Fruit fly (Drosophila melanogaster): ENCODE results near the gene CG9578.

Gene CG9578

dm6 chrX:20159679-20160140 is 10.3 kb upstream of the CG9578 start, which contains the start of gene Rab35 (continued):
- peak; percentile 17 for TF ChIP-seq zfh2 (GFP tag; optimal IDR thresholded peaks at IDR 0.05)
- peak; percentile 93 for TF ChIP-seq sna (GFP tag; IDR thresholded peaks at IDR 0.05; ENCODE audit: partially characterized antibody)
- peak; percentile 17 for TF ChIP-seq grau (tag; optimal IDR thresholded peaks at IDR 0.05)
- no peak for TF ChIP-seq CG13624 (GFP tag; optimal IDR thresholded peaks at IDR 0.05)
- TF ChIP-seq bab2 (GFP tag; optimal IDR thresholded peaks at IDR 0.05): no peak
- TF ChIP-seq CG2116 (GFP tag; optimal IDR thresholded peaks at IDR 0.05): peak; percentile 89
- no peak for TF ChIP-seq CG13296 (GFP tag; optimal IDR thresholded peaks at IDR 0.05)
- TF ChIP-seq Gug (GFP tag; IDR thresholded peaks at IDR 0.05): peak; percentile 25; the same call in 1 of the 4 replicates
- TF ChIP-seq CG18476 (GFP tag; optimal IDR thresholded peaks at IDR 0.05): peak; percentile 28
- TF ChIP-seq CG8290 (GFP tag; optimal IDR thresholded peaks at IDR 0.05): peak; percentile 38
- TF ChIP-seq CG8290 (tag; optimal IDR thresholded peaks at IDR 0.05): no peak
- TF ChIP-seq gem (tag; optimal IDR thresholded peaks at IDR 0.05): peak; percentile 41
- TF ChIP-seq CG31441 (GFP tag; IDR thresholded peaks at IDR 0.05): peak; percentile 14; the same call in 1 of the 2 replicates
- TF ChIP-seq CG13287 (GFP tag; IDR thresholded peaks at IDR 0.05; ENCODE audit: partially characterized antibody): peak; percentile 93
- TF ChIP-seq zf30C (GFP tag; optimal IDR thresholded peaks at IDR 0.05): no peak
- peak; percentile 5 for TF ChIP-seq az2 (GFP tag; optimal IDR thresholded peaks at IDR 0.05)
- TF ChIP-seq CG4360 (GFP tag; IDR thresholded peaks at IDR 0.05): no peak
- no peak for TF ChIP-seq CG2889 (GFP tag; IDR thresholded peaks at IDR 0.05)
- TF ChIP-seq nerfin-2 (GFP tag; IDR thresholded peaks at IDR 0.05; ENCODE audit: partially characterized antibody): peak; percentile 91
- peak; percentile 92 for TF ChIP-seq Sry-δ (GFP tag; optimal IDR thresholded peaks at IDR 0.05)
- TF ChIP-seq CG3847 (GFP tag; IDR thresholded peaks at IDR 0.05): peak; percentile 64
- TF ChIP-seq gsb (GFP tag; IDR thresholded peaks at IDR 0.05): no peak
- TF ChIP-seq CG7786 (GFP tag; optimal IDR thresholded peaks at IDR 0.05): no peak
- TF ChIP-seq CG12659 (GFP tag; optimal IDR thresholded peaks at IDR 0.05): peak; percentile 31
- TF ChIP-seq Dbx (GFP tag; IDR thresholded peaks at IDR 0.05): peak; percentile 41; the same call in 1 of the 3 replicates
- no peak for TF ChIP-seq CG17612 (GFP tag; IDR thresholded peaks at IDR 0.05)
- TF ChIP-seq CG6254 (GFP tag; optimal IDR thresholded peaks at IDR 0.05): no peak
- TF ChIP-seq cg (GFP tag; optimal IDR thresholded peaks at IDR 0.05): peak; percentile 68
- TF ChIP-seq HLH3B (GFP tag; IDR thresholded peaks at IDR 0.05): no peak
- no peak for TF ChIP-seq pros (GFP tag; optimal IDR thresholded peaks at IDR 0.05)
- TF ChIP-seq HLH54F (GFP tag; optimal IDR thresholded peaks at IDR 0.05): peak; percentile 4
- TF ChIP-seq Gsc (GFP tag; IDR thresholded peaks at IDR 0.05): no peak
- TF ChIP-seq prd (optimal IDR thresholded peaks at IDR 0.05): no peak
- TF ChIP-seq prd (GFP tag; IDR thresholded peaks at IDR 0.05): peak; percentile 38; the same call in 1 of the 3 replicates
- TF ChIP-seq ato (GFP tag; IDR thresholded peaks at IDR 0.05; ENCODE audit: partially characterized antibody): peak; percentile 84
- TF ChIP-seq unpg (GFP tag; optimal IDR thresholded peaks at IDR 0.05): peak; percentile 13
- peak; percentile 86 for TF ChIP-seq Dp (GFP tag; optimal IDR thresholded peaks at IDR 0.05)
- peak; percentile 10 for TF ChIP-seq CG9797 (GFP tag; optimal IDR thresholded peaks at IDR 0.05)
- TF ChIP-seq CG3995 (GFP tag; optimal IDR thresholded peaks at IDR 0.05): peak; percentile 24
- no peak for TF ChIP-seq CHES-1-like (GFP tag; optimal IDR thresholded peaks at IDR 0.05)
- TF ChIP-seq CG7963 (GFP tag; IDR thresholded peaks at IDR 0.05; ENCODE audit: partially characterized antibody): peak; percentile 86
- peak; percentile 92 for TF ChIP-seq CG34224 (GFP tag; IDR thresholded peaks at IDR 0.05; ENCODE audit: partially characterized antibody)
- TF ChIP-seq Lhr (GFP tag; optimal IDR thresholded peaks at IDR 0.05): peak; percentile 66
- no peak for TF ChIP-seq NC2β (GFP tag; optimal IDR thresholded peaks at IDR 0.05)
- peak; percentile 1 for TF ChIP-seq CG13424 (tag; optimal IDR thresholded peaks at IDR 0.05)
- TF ChIP-seq E2f1 (GFP tag; IDR thresholded peaks at IDR 0.05): no peak
- TF ChIP-seq Rfx (GFP tag; IDR thresholded peaks at IDR 0.05): peak; percentile 41
- TF ChIP-seq CG10267 (tag; optimal IDR thresholded peaks at IDR 0.05): peak; percentile 92
- peak; percentile 71 for TF ChIP-seq CG14710 (tag; optimal IDR thresholded peaks at IDR 0.05)
- TF ChIP-seq Med (GFP tag): peak; percentile 66
- TF ChIP-seq lola (GFP tag; optimal IDR thresholded peaks at IDR 0.05): no peak
